Fruit fly (Drosophila melanogaster) whole organism, prepupa: ENCODE data around the gene Rab39.

ENCODE experiments used
- CG10631 ChIP-seq: fragments of 200-800 bp; sonication (Bioruptor generic); optimal IDR thresholded peaks from 2 replicates; lab custom pipeline; 2016; ENCODE audit warnings: missing biosample characterization, missing genetic modification characterization
- CG11294 ChIP-seq: fragments of 200-800 bp; sonication (Bioruptor generic); IDR thresholded peaks from 2 replicates; pipeline ENCODE4 v1.3.6; 2022; ENCODE audit warnings: missing biosample characterization, missing genetic modification characterization
- CG11902 ChIP-seq: fragments of 200-800 bp; sonication (Bioruptor generic); optimal IDR thresholded peaks from 3 replicates; lab custom pipeline; 2016; ENCODE audit warnings: missing biosample characterization, missing genetic modification characterization
- CG15336 ChIP-seq: fragments of 200-800 bp; sonication (Bioruptor generic); IDR thresholded peaks from 2 replicates; pipeline ENCODE4 v1.3.6; 2022; ENCODE audit warnings: missing biosample characterization, missing genetic modification characterization
- CG1621 ChIP-seq: fragments of 200-800 bp; sonication (Bioruptor generic); optimal IDR thresholded peaks from 3 replicates; lab custom pipeline; 2018; ENCODE audit warnings: missing biosample characterization, mild to moderate bottlenecking, missing genetic modification characterization
- CG16779 ChIP-seq: fragments of 200-800 bp; sonication (Bioruptor generic); optimal IDR thresholded peaks from 3 replicates; lab custom pipeline; 2017; ENCODE audit warnings: missing biosample characterization, mild to moderate bottlenecking, missing genetic modification characterization
- CG3032 ChIP-seq: fragments of 200-800 bp; optimal IDR thresholded peaks from 2 replicates; lab custom pipeline; 2019; ENCODE audit warnings: missing biosample characterization, mild to moderate bottlenecking, missing genetic modification characterization, moderate library complexity
- CG31627 ChIP-seq: fragments of 200-800 bp; sonication (Bioruptor generic); optimal IDR thresholded peaks from 3 replicates; lab custom pipeline; 2016; ENCODE audit warnings: missing biosample characterization, missing genetic modification characterization
- CG32006 ChIP-seq: fragments of 200-800 bp; sonication (Bioruptor generic); optimal IDR thresholded peaks from 3 replicates; lab custom pipeline; 2017; ENCODE audit warnings: missing biosample characterization, mild to moderate bottlenecking, missing genetic modification characterization
- CG34406 ChIP-seq: fragments of 200-800 bp; sonication (Bioruptor generic); optimal IDR thresholded peaks from 3 replicates; lab custom pipeline; 2016; ENCODE audit warnings: missing biosample characterization, missing genetic modification characterization
- CG3919 ChIP-seq: fragments of 200-800 bp; sonication (Bioruptor generic); optimal IDR thresholded peaks from 3 replicates; lab custom pipeline; 2016; ENCODE audit warnings: missing biosample characterization, missing genetic modification characterization
- CG4318 ChIP-seq: fragments of 200-800 bp; sonication (Bioruptor generic); optimal IDR thresholded peaks from 3 replicates; lab custom pipeline; 2017; ENCODE audit warnings: missing biosample characterization, mild to moderate bottlenecking, missing genetic modification characterization
- CG6163 ChIP-seq: fragments of 200-800 bp; sonication (Bioruptor generic); IDR thresholded peaks from 3 replicates; pipeline ENCODE4 v1.3.6; 2022; ENCODE audit warnings: missing biosample characterization, missing genetic modification characterization
- CG6276 ChIP-seq: fragments of 200-800 bp; sonication (Bioruptor generic); optimal IDR thresholded peaks from 2 replicates; lab custom pipeline; 2017; ENCODE audit warnings: missing biosample characterization, mild to moderate bottlenecking, missing genetic modification characterization
- CG6792 ChIP-seq: fragments of 200-800 bp; sonication (Bioruptor generic); optimal IDR thresholded peaks from 3 replicates; lab custom pipeline; 2016; ENCODE audit warnings: missing biosample characterization, missing genetic modification characterization
- CG6808 ChIP-seq: fragments of 200-800 bp; sonication (Bioruptor generic); optimal IDR thresholded peaks from 3 replicates; lab custom pipeline; 2017; ENCODE audit warnings: missing biosample characterization, missing genetic modification characterization, mild to moderate bottlenecking, moderate library complexity, missing genetic modification reagents
- CG6854 ChIP-seq: fragments of 200-800 bp; sonication (Bioruptor generic); optimal IDR thresholded peaks from 2 replicates; lab custom pipeline; 2017; ENCODE audit warnings: missing biosample characterization, mild to moderate bottlenecking, missing genetic modification characterization
- CG7368 ChIP-seq: fragments of 200-800 bp; sonication (Bioruptor generic); optimal IDR thresholded peaks from 3 replicates; lab custom pipeline; 2016; ENCODE audit warnings: missing biosample characterization, missing genetic modification characterization
- CG8119 ChIP-seq: fragments of 200-800 bp; sonication (Bioruptor generic); IDR thresholded peaks from 3 replicates; pipeline ENCODE4 v1.3.6; 2022; ENCODE audit warnings: missing biosample characterization, missing genetic modification characterization
- CG8319 ChIP-seq: fragments of 200-800 bp; sonication (Bioruptor generic); optimal IDR thresholded peaks from 3 replicates; lab custom pipeline; 2016; ENCODE audit warnings: missing biosample characterization, missing genetic modification characterization
- CG8632 ChIP-seq: fragments of 200-800 bp; sonication (Bioruptor generic); optimal IDR thresholded peaks from 3 replicates; lab custom pipeline; 2016; ENCODE audit warnings: missing biosample characterization, missing genetic modification characterization
- CG9139 ChIP-seq: fragments of 200-800 bp; sonication (Bioruptor generic); optimal IDR thresholded peaks from 3 replicates; lab custom pipeline; 2017; ENCODE audit warnings: missing biosample characterization, mild to moderate bottlenecking, missing genetic modification characterization
- Eip75B ChIP-seq: fragments of 200-800 bp; sonication (Bioruptor generic); optimal IDR thresholded peaks from 3 replicates; lab custom pipeline; 2016; ENCODE audit warnings: missing biosample characterization, missing genetic modification characterization
- Eip78C ChIP-seq: fragments of 200-800 bp; sonication (Bioruptor generic); peaks from one replicate; lab custom pipeline; 2016; ENCODE audit warnings: missing biosample characterization, missing genetic modification characterization
- Eip93F ChIP-seq: fragments of 200-800 bp; sonication (Bioruptor generic); optimal IDR thresholded peaks from 2 replicates; lab custom pipeline; 2016; ENCODE audit warnings: missing biosample characterization, mild to moderate bottlenecking, missing genetic modification characterization
- Ets21C ChIP-seq: fragments of 200-800 bp; sonication (Bioruptor generic); optimal IDR thresholded peaks from 3 replicates; lab custom pipeline; 2016; ENCODE audit warnings: missing biosample characterization, missing genetic modification characterization
- Ets96B ChIP-seq: fragments of 200-800 bp; optimal IDR thresholded peaks from 2 replicates; lab custom pipeline; 2019; ENCODE audit warnings: missing biosample characterization, mild to moderate bottlenecking, missing genetic modification characterization, moderate library complexity
- Hr38 ChIP-seq: sonication (Bioruptor generic); optimal IDR thresholded peaks from 2 replicates; lab custom pipeline; 2016; ENCODE audit warnings: missing biosample characterization, missing genetic modification characterization
- Hr39 ChIP-seq: fragments of 200-800 bp; sonication (Bioruptor generic); optimal IDR thresholded peaks from 2 replicates; lab custom pipeline; 2016; ENCODE audit warnings: missing biosample characterization, missing genetic modification characterization
- Hr4 ChIP-seq: fragments of 200-800 bp; sonication (Bioruptor generic); optimal IDR thresholded peaks from 3 replicates; lab custom pipeline; 2016; ENCODE audit warnings: missing biosample characterization, missing genetic modification characterization
- Lpt ChIP-seq: fragments of 200-800 bp; sonication (Bioruptor generic); optimal IDR thresholded peaks from 3 replicates; lab custom pipeline; 2016; ENCODE audit warnings: missing biosample characterization, missing genetic modification characterization
- Met ChIP-seq: fragments of 200-800 bp; sonication (Bioruptor generic); optimal IDR thresholded peaks from 3 replicates; lab custom pipeline; 2016; ENCODE audit warnings: missing biosample characterization, missing genetic modification characterization
- OdsH ChIP-seq: fragments of 200-800 bp; sonication (Bioruptor generic); optimal IDR thresholded peaks from 3 replicates; lab custom pipeline; 2016; ENCODE audit warnings: missing biosample characterization, missing genetic modification characterization
- Smox ChIP-seq: fragments of 200-800 bp; sonication (Bioruptor generic); optimal IDR thresholded peaks from 3 replicates; lab custom pipeline; 2016; ENCODE audit warnings: missing biosample characterization, missing genetic modification characterization
- Sox102F ChIP-seq: fragments of 200-800 bp; sonication (Bioruptor generic); optimal IDR thresholded peaks from 2 replicates; lab custom pipeline; 2016; ENCODE audit warnings: missing biosample characterization, mild to moderate bottlenecking, missing genetic modification characterization
- Sox14 ChIP-seq: fragments of 200-800 bp; sonication (Bioruptor generic); optimal IDR thresholded peaks from 3 replicates; lab custom pipeline; 2016; ENCODE audit warnings: missing biosample characterization, missing genetic modification characterization
- Sox15 ChIP-seq: fragments of 200-800 bp; sonication (Bioruptor generic); optimal IDR thresholded peaks from 3 replicates; lab custom pipeline; 2016; ENCODE audit warnings: missing biosample characterization, missing genetic modification characterization
- achi ChIP-seq: fragments of 200-800 bp; sonication (Bioruptor generic); optimal IDR thresholded peaks from 3 replicates; lab custom pipeline; 2016; ENCODE audit warnings: missing biosample characterization, missing genetic modification characterization
- acj6 ChIP-seq: fragments of 200-800 bp; sonication (Bioruptor generic); optimal IDR thresholded peaks from 3 replicates; lab custom pipeline; 2016; ENCODE audit warnings: missing biosample characterization, missing genetic modification characterization
- dsx ChIP-seq: fragments of 200-800 bp; optimal IDR thresholded peaks from 3 replicates; lab custom pipeline; 2019; ENCODE audit warnings: missing biosample characterization, mild to moderate bottlenecking, missing genetic modification characterization, moderate library complexity; ENCODE audit not compliant: poor library complexity, severe bottlenecking
- eg ChIP-seq: fragments of 200-800 bp; sonication (Bioruptor generic); IDR thresholded peaks from 3 replicates; pipeline ENCODE4 v1.3.6; 2022; ENCODE audit warnings: missing biosample characterization, missing genetic modification characterization
- fd59A ChIP-seq: fragments of 200-800 bp; sonication (Bioruptor generic); optimal IDR thresholded peaks from 2 replicates; lab custom pipeline; 2017; ENCODE audit warnings: missing biosample characterization, mild to moderate bottlenecking, missing genetic modification characterization, missing genetic modification reagents
- fd85E ChIP-seq: fragments of 200-800 bp; sonication (Bioruptor generic); optimal IDR thresholded peaks from 3 replicates; lab custom pipeline; 2016; ENCODE audit warnings: missing biosample characterization, missing genetic modification characterization
- fkh ChIP-seq: fragments of 200-800 bp; sonication (Bioruptor generic); optimal IDR thresholded peaks from 3 replicates; lab custom pipeline; 2017; ENCODE audit warnings: missing biosample characterization, mild to moderate bottlenecking, missing genetic modification characterization, moderate library complexity
- lz ChIP-seq: fragments of 200-800 bp; sonication (Bioruptor generic); optimal IDR thresholded peaks from 3 replicates; lab custom pipeline; 2016; ENCODE audit warnings: missing biosample characterization, missing genetic modification characterization
- net ChIP-seq: fragments of 200-800 bp; sonication (Bioruptor generic); optimal IDR thresholded peaks from 3 replicates; lab custom pipeline; 2016; ENCODE audit warnings: missing biosample characterization, missing genetic modification characterization
- spab ChIP-seq: fragments of 200-800 bp; sonication (Bioruptor generic); optimal IDR thresholded peaks from 2 replicates; lab custom pipeline; 2017; ENCODE audit warnings: missing biosample characterization, mild to moderate bottlenecking, missing genetic modification characterization, missing genetic modification reagents
- ss ChIP-seq, 2 experiments: fragments of 200-800 bp; sonication (Bioruptor generic); optimal IDR thresholded peaks; 2 replicates in 1 of 2; 3 replicates in 1 of 2; lab custom pipeline; 2017 to 2018; ENCODE audit warnings: mild to moderate bottlenecking in 2 of 2, missing biosample characterization in 2 of 2, missing genetic modification characterization in 2 of 2, moderate library complexity in 1 of 2
- svp ChIP-seq: fragments of 200-800 bp; sonication (Bioruptor generic); peaks from one replicate; lab custom pipeline; 2016; ENCODE audit warnings: missing biosample characterization, missing genetic modification characterization
- topi ChIP-seq: fragments of 200-800 bp; sonication (Bioruptor generic); optimal IDR thresholded peaks from 3 replicates; lab custom pipeline; 2016; ENCODE audit warnings: missing biosample characterization, missing genetic modification characterization
- vri ChIP-seq: fragments of 200-800 bp; sonication (Bioruptor generic); optimal IDR thresholded peaks from 3 replicates; lab custom pipeline; 2016; ENCODE audit warnings: missing biosample characterization, mild to moderate bottlenecking, missing genetic modification characterization

Rab39 gene

dm6 chrX:7708942-7709707, 25.6 kb upstream of the Rab39 start, which contains the start of gene CHES-1-like:
TSS of gene CHES-1-like (minus strand) at chrX:7709385.
- TF ChIP-seq CG16779 (tag; lab: Kevin White, UChicago) = peak; percentile 79
- TF ChIP-seq eg (GFP tag; lab: Robert Waterston, UW) = peak; percentile 81; the same call in 2 of the 3 replicates
- TF ChIP-seq Ets21C (GFP tag; lab: Kevin White, UChicago) = peak; percentile 78
- peak; percentile 80 for TF ChIP-seq CG8319 (GFP tag; lab: Kevin White, UChicago)
- TF ChIP-seq CG34406 = peak; percentile 78
- TF ChIP-seq CG15336 (GFP tag; lab: Robert Waterston, UW) = peak; percentile 85
- TF ChIP-seq CG6792 (GFP tag; lab: Kevin White, UChicago) = peak; percentile 82
- TF ChIP-seq Hr39 (GFP tag; lab: Kevin White, UChicago) = peak; percentile 83
- peak; percentile 89 for TF ChIP-seq OdsH (GFP tag; lab: Kevin White, UChicago)
- TF ChIP-seq spab (GFP tag; lab: Kevin White, UChicago) = peak; percentile 82
- TF ChIP-seq Sox102F = peak; percentile 81
- TF ChIP-seq CG31627 (GFP tag; lab: Kevin White, UChicago) = peak; percentile 83
- peak; percentile 90 for TF ChIP-seq Met (GFP tag; lab: Kevin White, UChicago)
- peak; percentile 92 for TF ChIP-seq Lpt
- peak; percentile 90 for TF ChIP-seq achi (GFP tag; lab: Kevin White, UChicago)
- TF ChIP-seq Eip93F = no peak
- TF ChIP-seq Sox15 (GFP tag; lab: Kevin White, UChicago) = peak; percentile 72
- peak; percentile 92 for TF ChIP-seq CG6163 (GFP tag; lab: Robert Waterston, UW)
- peak; percentile 72 for TF ChIP-seq CG8632
- TF ChIP-seq fd59A = peak; percentile 86
- peak; percentile 61 for TF ChIP-seq vri (GFP tag; lab: Kevin White, UChicago)
- peak; percentile 52 for TF ChIP-seq CG6854
- peak; percentile 70 for TF ChIP-seq CG11294 (GFP tag; lab: Robert Waterston, UW)
- TF ChIP-seq Hr38 = no peak
- peak; percentile 31 for TF ChIP-seq fd85E
- peak; percentile 87 for TF ChIP-seq net (GFP tag; lab: Kevin White, UChicago)
- TF ChIP-seq Ets96B (tag; lab: Kevin White, UChicago) = peak; percentile 83
- TF ChIP-seq Smox = peak; percentile 83
- peak; percentile 87 for TF ChIP-seq CG8119 (GFP tag; lab: Robert Waterston, UW)
- peak; percentile 89 for TF ChIP-seq CG3919 (GFP tag; lab: Kevin White, UChicago)
- TF ChIP-seq Sox14 = peak; percentile 92
- TF ChIP-seq Hr4 (GFP tag; lab: Kevin White, UChicago) = peak; percentile 91
- peak; percentile 86 for TF ChIP-seq CG6808 (GFP tag; lab: Kevin White, UChicago)
- peak; percentile 90 for TF ChIP-seq topi (GFP tag; lab: Kevin White, UChicago)
- peak; percentile 66 for TF ChIP-seq CG9139 (GFP tag; lab: Kevin White, UChicago)
- peak; percentile 87 for TF ChIP-seq CG4318 (GFP tag; lab: Kevin White, UChicago)
- peak; percentile 97 for TF ChIP-seq svp
- TF ChIP-seq CG6276 (GFP tag; lab: Kevin White, UChicago) = peak; percentile 90
- peak; percentile 95 for TF ChIP-seq CG32006 (GFP tag; lab: Kevin White, UChicago)
- peak; percentile 84 for TF ChIP-seq CG7368 (GFP tag; lab: Kevin White, UChicago)
- TF ChIP-seq Eip78C (GFP tag; lab: Kevin White, UChicago) = peak; percentile 99
- TF ChIP-seq fkh (GFP tag; lab: Kevin White, UChicago) = peak; percentile 64
- TF ChIP-seq dsx (GFP tag; lab: Kevin White, UChicago) = peak; percentile 80
- TF ChIP-seq Eip75B (GFP tag; lab: Kevin White, UChicago) = peak; percentile 91
- peak; percentile 81 for TF ChIP-seq acj6 (GFP tag; lab: Kevin White, UChicago)
- peak; percentile 86 to 91 for TF ChIP-seq ss (GFP tag; optimal IDR thresholded peaks at IDR 0.05; lab: Kevin White, UChicago)
- peak; percentile 64 for TF ChIP-seq CG1621
- peak; percentile 84 for TF ChIP-seq CG3032
- TF ChIP-seq CG10631 (GFP tag; lab: Kevin White, UChicago) = peak; percentile 89
- peak; percentile 71 for TF ChIP-seq CG11902 (GFP tag; lab: Kevin White, UChicago)
- peak; percentile 84 for TF ChIP-seq lz
